Fruit fly (Drosophila melanogaster): ENCODE measurements around the gene CG2100.

Gene CG2100

DNA sequence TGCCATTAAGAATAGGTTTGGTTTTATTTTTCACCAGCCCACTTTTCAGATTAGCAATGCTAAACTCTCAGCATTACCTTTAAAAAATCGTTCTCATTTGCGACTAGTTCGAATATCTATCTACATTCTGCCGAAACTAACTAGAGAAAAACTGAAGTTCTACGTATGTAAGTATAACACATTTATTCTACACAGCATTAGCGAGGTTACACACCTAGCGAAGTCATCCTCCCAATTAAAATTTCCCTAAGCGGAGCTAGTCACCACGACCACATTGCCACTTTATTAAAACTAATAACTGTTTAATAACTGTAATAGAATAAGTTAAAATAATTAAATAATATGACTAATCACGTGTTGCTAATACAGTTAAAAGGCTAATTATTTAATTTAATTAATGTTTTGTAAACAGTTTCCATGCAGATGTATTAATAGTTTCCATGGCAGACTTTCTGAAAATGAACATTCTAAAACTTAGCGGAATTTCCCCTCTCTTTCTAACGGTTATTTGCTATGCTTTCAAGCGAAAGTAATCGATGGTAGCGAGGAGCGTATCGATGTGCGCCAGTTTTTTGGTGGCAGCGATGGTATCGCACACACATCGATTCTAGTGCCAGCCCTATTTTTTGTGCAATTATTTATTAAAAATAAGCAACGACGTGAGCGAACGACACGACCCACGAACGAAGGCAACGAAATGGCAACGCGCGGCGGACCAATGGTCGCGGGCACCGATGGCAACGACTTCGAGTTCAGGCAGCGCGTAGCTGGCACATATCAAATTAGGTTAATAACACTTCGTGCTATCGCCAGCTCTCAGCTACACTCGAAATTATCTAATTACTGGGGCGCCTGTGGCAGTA, 42.8 kb upstream of the CG2100 start, which contains the start of gene jagn (continued):
- no peak for TF ChIP-seq CG12769 (tag; optimal IDR thresholded peaks at IDR 0.05)
- TF ChIP-seq Hand (GFP tag; optimal IDR thresholded peaks at IDR 0.05), result no peak
- no peak for TF ChIP-seq CG8281 (tag; optimal IDR thresholded peaks at IDR 0.05)
- TF ChIP-seq CG34224 (GFP tag; IDR thresholded peaks at IDR 0.05; ENCODE audit: partially characterized antibody), result peak; percentile 98
- TF ChIP-seq gcm (GFP tag; optimal IDR thresholded peaks at IDR 0.05), result no peak
- peak; percentile 50 for TF ChIP-seq Nf-YC (tag; optimal IDR thresholded peaks at IDR 0.05)
- TF ChIP-seq ems (GFP tag; optimal IDR thresholded peaks at IDR 0.05), result peak; percentile 60
- TF ChIP-seq CG4404 (GFP tag; IDR thresholded peaks at IDR 0.05), result peak; percentile 28; the same call in 1 of the 2 replicates
- TF ChIP-seq CG13296 (GFP tag; optimal IDR thresholded peaks at IDR 0.05), result no peak
- no peak for TF ChIP-seq CG17612 (GFP tag; IDR thresholded peaks at IDR 0.05)
- TF ChIP-seq h (optimal IDR thresholded peaks at IDR 0.05), result no peak
- peak; percentile 73 for TF ChIP-seq CG10267 (tag; optimal IDR thresholded peaks at IDR 0.05)
- TF ChIP-seq slou (GFP tag; optimal IDR thresholded peaks at IDR 0.05), result no peak
- TF ChIP-seq CG12155 (GFP tag; optimal IDR thresholded peaks at IDR 0.05), result peak; percentile 98
- no peak for TF ChIP-seq pan (optimal IDR thresholded peaks at IDR 0.05)
- peak in 1 of 2 experiments; percentile 63 for TF ChIP-seq pan (GFP tag; optimal IDR thresholded peaks at IDR 0.05 in 1 of 2, IDR thresholded peaks at IDR 0.05 in 1 of 2)
- no peak for TF ChIP-seq br (optimal IDR thresholded peaks at IDR 0.05)
- peak; percentile 47; the same call in 1 of the 2 replicates for TF ChIP-seq Atf6 (GFP tag; IDR thresholded peaks at IDR 0.05)
- TF ChIP-seq HmgD (GFP tag; optimal IDR thresholded peaks at IDR 0.05), result peak; percentile 56
- peak; percentile 60 for TF ChIP-seq ind (GFP tag; optimal IDR thresholded peaks at IDR 0.05)
- peak; percentile 97 for TF ChIP-seq Ets97D (GFP tag; optimal IDR thresholded peaks at IDR 0.05)
- TF ChIP-seq Mrtf (GFP tag; IDR thresholded peaks at IDR 0.05), result peak; percentile 68; the same call in 2 of the 3 replicates
- TF ChIP-seq Dp (GFP tag; optimal IDR thresholded peaks at IDR 0.05), result peak; percentile 51
- no peak for TF ChIP-seq NC2α (GFP tag; optimal IDR thresholded peaks at IDR 0.05)
- TF ChIP-seq kni (GFP tag; optimal IDR thresholded peaks at IDR 0.05), result peak; percentile 77
- TF ChIP-seq CG12659 (GFP tag; optimal IDR thresholded peaks at IDR 0.05), result peak; percentile 94
- TF ChIP-seq twi (tag; optimal IDR thresholded peaks at IDR 0.05), result peak; percentile 4
- peak; percentile 49 for TF ChIP-seq CG18262 (tag; optimal IDR thresholded peaks at IDR 0.05)
- TF ChIP-seq abd-A (tag; optimal IDR thresholded peaks at IDR 0.05), result peak; percentile 81
- TF ChIP-seq Lim3 (GFP tag; IDR thresholded peaks at IDR 0.05), result no peak
- TF ChIP-seq CG11504 (tag; optimal IDR thresholded peaks at IDR 0.05), result no peak
- peak; percentile 77 for TF ChIP-seq nmo (GFP tag; optimal IDR thresholded peaks at IDR 0.05)
- TF ChIP-seq CG10366 (GFP tag; IDR thresholded peaks at IDR 0.05), result peak; percentile 45
- peak; percentile 30 for TF ChIP-seq ewg (GFP tag; optimal IDR thresholded peaks at IDR 0.05)
- TF ChIP-seq Fer3 (tag; optimal IDR thresholded peaks at IDR 0.05), result peak; percentile 62
- peak; percentile 61 for TF ChIP-seq CG3838 (GFP tag; optimal IDR thresholded peaks at IDR 0.05)
- peak; percentile 34 for TF ChIP-seq Oli (tag; optimal IDR thresholded peaks at IDR 0.05)
- peak; percentile 57; the same call in 1 of the 2 replicates for TF ChIP-seq CG8765 (GFP tag; IDR thresholded peaks at IDR 0.05)
- peak; percentile 43 for TF ChIP-seq unpg (GFP tag; optimal IDR thresholded peaks at IDR 0.05)
- TF ChIP-seq CG18476 (GFP tag; optimal IDR thresholded peaks at IDR 0.05), result peak; percentile 23
- peak; percentile 82 for TF ChIP-seq ci (GFP tag; IDR thresholded peaks at IDR 0.05)
- TF ChIP-seq mam (GFP tag; optimal IDR thresholded peaks at IDR 0.05), result peak; percentile 79
- TF ChIP-seq fd64A (GFP tag; optimal IDR thresholded peaks at IDR 0.05), result no peak
- TF ChIP-seq CG7963 (GFP tag; IDR thresholded peaks at IDR 0.05; ENCODE audit: partially characterized antibody), result peak; percentile 100
- peak; percentile 2 for TF ChIP-seq CG7556 (GFP tag; optimal IDR thresholded peaks at IDR 0.05)
- TF ChIP-seq CG1647 (GFP tag; optimal IDR thresholded peaks at IDR 0.05), result no peak
- TF ChIP-seq bowl (GFP tag; IDR thresholded peaks at IDR 0.05), result no peak
- peak; percentile 77 for TF ChIP-seq CG1603 (tag; optimal IDR thresholded peaks at IDR 0.05)
- peak; percentile 12 for TF ChIP-seq CG5245 (GFP tag; optimal IDR thresholded peaks at IDR 0.05)

All from whole organism, embryonic.